Worm (Caenorhabditis elegans) whole organism, midembryonic: ENCODE results near the gene rft-2.

Experiments
- cog-1 ChIP-seq: sonication (generic microtip); optimal IDR thresholded peaks from 2 replicates; lab custom pipeline; 2016; ENCODE audit warnings: missing genetic modification characterization, missing compliant biosample characterization
- flt-1 ChIP-seq: fragments of 200-800 bp; sonication (Bioruptor generic); IDR thresholded peaks from 2 replicates; pipeline ENCODE4 v1.3.6; 2022; ENCODE audit warnings: missing genetic modification characterization, missing compliant biosample characterization
- med-1 ChIP-seq: sonication (generic microtip); optimal IDR thresholded peaks from 2 replicates; lab custom pipeline; 2017; ENCODE audit warnings: missing genetic modification characterization, mild to moderate bottlenecking, missing compliant biosample characterization, antibody characterized with exemption, missing genetic modification reagents; ENCODE audit not compliant: insufficient read depth
- tab-1 ChIP-seq: fragments of 200-800 bp; sonication (Bioruptor generic); IDR thresholded peaks from 2 replicates; pipeline ENCODE4 v1.3.6; 2022; ENCODE audit warnings: missing genetic modification characterization, missing compliant biosample characterization

ce11 chrV:4447637-4448036 is 2.7 kb downstream of the rft-2 start:
- TF ChIP-seq cog-1 (tag; lab: Kevin White, UChicago) (no peak), med-1 (GFP tag; lab: Kevin White, UChicago) (no peak), tab-1 (GFP tag; lab: Robert Waterston, UW) (no peak), flt-1 (GFP tag; lab: Robert Waterston, UW) (no peak)
